Worm (Caenorhabditis elegans): Measurements from ENCODE around the gene nhr-44.

Gene nhr-44

DNA sequence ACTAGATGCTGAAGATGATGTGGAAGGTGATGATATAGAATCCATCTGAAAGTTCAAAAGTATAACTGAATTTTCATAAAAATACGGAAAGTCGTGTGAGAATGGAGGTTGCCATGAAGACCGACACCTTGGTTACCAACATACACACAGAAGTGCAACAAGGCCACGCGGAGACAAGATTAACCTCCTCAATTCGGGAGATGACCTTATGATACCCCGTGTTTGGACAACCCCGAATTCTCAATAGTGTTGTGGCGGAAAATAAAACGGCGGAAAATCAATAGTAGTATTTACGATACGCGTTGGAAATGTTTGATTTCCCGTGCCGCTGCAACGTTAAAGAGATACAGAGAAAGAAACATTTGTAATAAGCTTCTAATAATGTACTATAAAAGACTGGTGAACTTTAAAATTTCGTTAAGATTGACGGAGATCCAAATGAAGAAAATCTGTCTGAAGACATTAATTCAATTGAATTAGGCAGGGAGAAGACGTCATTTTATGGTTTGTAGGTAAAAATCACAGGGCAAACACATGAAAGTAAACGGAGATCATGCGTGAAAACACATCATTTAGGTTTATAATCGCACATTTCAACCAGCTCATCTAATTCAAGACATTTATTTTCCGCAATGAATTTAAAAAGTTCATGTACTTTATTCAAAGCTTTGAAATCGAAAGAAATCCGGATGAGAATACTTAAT, at the start of gene nhr-44:
Gene nhr-44, minus strand, starts transcription at position 51 of the 704 bp plus-strand sequence.
- TF ChIP-seq ama-1 (optimal IDR thresholded peaks at IDR 0.05) (no peak), ceh-36 (tag; optimal IDR thresholded peaks at IDR 0.05) (no peak), B0310.2 (tag; optimal IDR thresholded peaks at IDR 0.05) (no peak), tbx-37 (GFP tag; conservative IDR thresholded peaks at IDR 0.05) (no peak), ets-7 (tag; optimal IDR thresholded peaks at IDR 0.05) (no peak), F13C5.2 (tag; optimal IDR thresholded peaks at IDR 0.05) (no peak), tbx-11 (GFP tag; IDR thresholded peaks at IDR 0.05) (no peak), scrt-1 (GFP tag; IDR thresholded peaks at IDR 0.05) (no peak), aly-1 (tag; optimal IDR thresholded peaks at IDR 0.05) (no peak), sea-1 (GFP tag; conservative IDR thresholded peaks at IDR 0.05) (no peak), hmg-4 (GFP tag; optimal IDR thresholded peaks at IDR 0.05) (no peak), hnd-1 (tag; optimal IDR thresholded peaks at IDR 0.05) (no peak), hmbx-1 (tag; optimal IDR thresholded peaks at IDR 0.05) (no peak), pes-1 (GFP tag; IDR thresholded peaks at IDR 0.05) (no peak), tra-4 (tag; optimal IDR thresholded peaks at IDR 0.05) (no peak), ceh-13 (GFP tag; optimal IDR thresholded peaks at IDR 0.05) (no peak), flt-1 (GFP tag; IDR thresholded peaks at IDR 0.05) (no peak)

DNA sequence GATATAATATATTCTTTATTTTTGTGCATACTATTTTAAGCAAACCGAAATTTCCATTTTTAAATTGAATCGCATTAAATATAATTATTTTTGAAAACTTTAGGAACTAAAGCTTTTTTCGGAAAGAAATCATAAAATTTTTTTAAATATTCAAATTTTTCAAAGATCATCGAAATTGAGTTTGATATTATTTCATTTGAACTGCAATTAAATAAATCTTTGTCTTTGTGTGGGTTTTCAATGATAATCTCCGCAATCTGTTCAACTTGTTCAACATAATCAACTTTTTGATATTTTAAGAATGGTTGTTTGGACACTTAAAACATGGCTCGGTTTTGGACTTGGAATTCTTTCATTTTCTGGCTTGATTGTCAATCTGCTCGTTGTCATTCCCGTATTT, 45.3 kb upstream of the nhr-44 start, which contains the start of gene srx-2:
Gene srx-2, plus strand, starts transcription at position 301 of the 400 bp plus-strand sequence.
- TF ChIP-seq F13C5.2 (tag; optimal IDR thresholded peaks at IDR 0.05) (no peak), ets-7 (tag; optimal IDR thresholded peaks at IDR 0.05) (no peak), hmbx-1 (tag; optimal IDR thresholded peaks at IDR 0.05) (no peak), tbx-11 (GFP tag; IDR thresholded peaks at IDR 0.05) (no peak), B0310.2 (tag; optimal IDR thresholded peaks at IDR 0.05) (no peak), tbx-37 (GFP tag; conservative IDR thresholded peaks at IDR 0.05) (no peak), hnd-1 (tag; optimal IDR thresholded peaks at IDR 0.05) (no peak), pes-1 (GFP tag; IDR thresholded peaks at IDR 0.05) (no peak), ama-1 (optimal IDR thresholded peaks at IDR 0.05) (no peak), aly-1 (tag; optimal IDR thresholded peaks at IDR 0.05) (no peak)

DNA sequence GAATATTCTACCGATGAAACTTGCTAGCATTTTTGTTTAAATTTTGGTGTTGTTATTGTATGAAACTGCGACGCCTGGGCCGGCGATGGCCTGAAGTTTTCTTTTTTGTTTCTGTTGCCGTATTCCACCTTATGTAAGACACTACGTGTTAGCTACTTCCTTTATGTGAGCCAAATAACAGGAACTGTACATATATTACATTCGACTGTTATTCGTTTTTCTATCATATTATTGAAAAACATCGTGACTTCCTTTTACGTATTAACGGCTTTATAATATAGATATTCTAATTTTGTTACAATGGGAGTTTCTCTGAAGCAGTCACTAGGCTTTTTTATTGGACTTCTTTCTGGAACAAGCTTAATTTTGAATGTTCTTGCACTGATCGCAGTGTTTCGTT, 41.3 kb upstream of the nhr-44 start, which contains the start of gene srx-3:
Gene srx-3, plus strand, starts transcription at position 301 of the 400 bp plus-strand sequence.
- TF ChIP-seq tbx-37 (GFP tag; conservative IDR thresholded peaks at IDR 0.05), result no peak
- no peak for TF ChIP-seq scrt-1 (GFP tag; IDR thresholded peaks at IDR 0.05)
- TF ChIP-seq B0310.2 (tag; optimal IDR thresholded peaks at IDR 0.05), result no peak
- TF ChIP-seq sea-1 (GFP tag; conservative IDR thresholded peaks at IDR 0.05), result no peak
- no peak for TF ChIP-seq hnd-1 (tag; optimal IDR thresholded peaks at IDR 0.05)
- TF ChIP-seq aly-1 (tag; optimal IDR thresholded peaks at IDR 0.05), result no peak
- no peak for TF ChIP-seq hmbx-1 (tag; optimal IDR thresholded peaks at IDR 0.05)
- TF ChIP-seq pes-1 (GFP tag; IDR thresholded peaks at IDR 0.05), result no peak
- no peak for TF ChIP-seq tbx-11 (GFP tag; IDR thresholded peaks at IDR 0.05)
- TF ChIP-seq ama-1 (optimal IDR thresholded peaks at IDR 0.05), result no peak
- no peak for TF ChIP-seq ets-7 (tag; optimal IDR thresholded peaks at IDR 0.05)
- no peak for TF ChIP-seq tra-4 (tag; optimal IDR thresholded peaks at IDR 0.05)
- no peak for TF ChIP-seq ceh-13 (GFP tag; optimal IDR thresholded peaks at IDR 0.05)
- no peak for TF ChIP-seq hmg-4 (GFP tag; optimal IDR thresholded peaks at IDR 0.05)
- TF ChIP-seq F13C5.2 (tag; optimal IDR thresholded peaks at IDR 0.05), result no peak
- TF ChIP-seq ceh-36 (tag; optimal IDR thresholded peaks at IDR 0.05), result no peak
- TF ChIP-seq flt-1 (GFP tag; IDR thresholded peaks at IDR 0.05), result no peak

DNA sequence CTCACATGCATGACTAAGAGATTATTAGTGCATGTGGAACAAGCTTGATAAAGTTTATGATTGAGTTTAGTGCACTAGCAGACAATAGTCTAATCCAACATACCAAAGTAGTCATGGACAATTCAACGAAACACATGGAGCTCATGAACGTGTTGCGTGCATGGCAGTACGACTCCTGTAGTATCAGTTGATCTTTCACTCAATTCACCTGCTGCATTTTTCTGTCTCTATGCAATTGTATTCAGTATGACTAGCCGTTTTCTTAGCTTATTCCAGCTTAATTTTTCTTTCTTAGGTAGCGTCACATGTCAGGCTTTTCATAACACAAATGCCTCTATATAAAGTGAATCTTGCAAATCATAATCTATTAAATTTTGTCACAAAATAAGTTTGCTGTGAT, 39.4 kb upstream of the nhr-44 start, which contains the start of gene srx-1:
Gene srx-1, plus strand, starts transcription at position 382 of the 400 bp plus-strand sequence.
- no peak for TF ChIP-seq tbx-11 (GFP tag; IDR thresholded peaks at IDR 0.05)
- no peak for TF ChIP-seq aly-1 (tag; optimal IDR thresholded peaks at IDR 0.05)
- TF ChIP-seq tra-4 (tag; optimal IDR thresholded peaks at IDR 0.05), result no peak
- TF ChIP-seq hmg-4 (GFP tag; optimal IDR thresholded peaks at IDR 0.05), result no peak

DNA sequence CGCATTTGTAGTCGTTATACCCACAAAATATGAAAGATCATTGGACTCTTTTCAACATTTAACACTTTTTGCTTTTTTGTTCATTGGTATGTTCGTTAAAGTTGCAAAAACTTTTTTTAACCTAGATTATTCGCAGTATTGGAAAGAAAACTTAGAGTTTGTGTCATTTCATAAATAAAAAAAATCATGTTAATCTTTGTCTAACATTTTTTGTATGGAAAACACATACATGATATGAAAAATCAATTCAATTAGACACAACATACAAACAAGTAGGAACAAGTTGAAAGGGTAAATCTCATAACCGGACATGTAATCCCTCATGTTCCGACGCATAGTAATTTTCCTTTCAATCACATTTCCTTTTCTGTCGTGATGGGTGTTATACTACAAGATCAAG, 37.3 kb upstream of the nhr-44 start, which contains the start of gene F59E11.2:
Gene F59E11.2, plus strand, starts transcription at position 301 of the 400 bp plus-strand sequence.
- TF ChIP-seq sea-1 (GFP tag; conservative IDR thresholded peaks at IDR 0.05) (no peak), ceh-13 (GFP tag; optimal IDR thresholded peaks at IDR 0.05) (no peak), B0310.2 (tag; optimal IDR thresholded peaks at IDR 0.05) (no peak), tbx-37 (GFP tag; conservative IDR thresholded peaks at IDR 0.05) (no peak), hmbx-1 (tag; optimal IDR thresholded peaks at IDR 0.05) (no peak), aly-1 (tag; optimal IDR thresholded peaks at IDR 0.05) (no peak), tbx-11 (GFP tag; IDR thresholded peaks at IDR 0.05) (no peak), flt-1 (GFP tag; IDR thresholded peaks at IDR 0.05) (no peak), pes-1 (GFP tag; IDR thresholded peaks at IDR 0.05) (no peak), tra-4 (tag; optimal IDR thresholded peaks at IDR 0.05) (no peak), scrt-1 (GFP tag; IDR thresholded peaks at IDR 0.05) (no peak), ceh-36 (tag; optimal IDR thresholded peaks at IDR 0.05) (no peak), ets-7 (tag; optimal IDR thresholded peaks at IDR 0.05) (no peak), hmg-4 (GFP tag; optimal IDR thresholded peaks at IDR 0.05) (no peak), ama-1 (optimal IDR thresholded peaks at IDR 0.05) (no peak), F13C5.2 (tag; optimal IDR thresholded peaks at IDR 0.05) (no peak), hnd-1 (tag; optimal IDR thresholded peaks at IDR 0.05) (no peak)

DNA sequence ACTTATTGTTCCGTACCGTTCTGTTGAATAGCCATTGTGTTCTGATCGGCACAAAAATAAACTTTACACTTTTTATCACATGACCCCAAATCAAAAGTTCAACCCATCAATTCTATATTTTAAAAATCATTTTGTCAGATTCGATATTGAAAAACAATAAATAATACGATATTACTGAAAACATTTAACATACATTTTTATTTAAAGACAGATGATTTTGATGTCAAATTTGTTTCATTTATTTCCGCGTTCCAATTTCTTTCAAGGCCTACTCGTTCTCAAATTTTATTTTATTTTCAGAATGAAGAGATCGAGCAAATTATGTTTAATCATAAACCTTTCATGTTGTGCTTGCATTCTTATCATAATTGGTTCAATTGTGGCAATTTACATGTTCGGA, 30.9 kb upstream of the nhr-44 start, which contains the start of gene F59E11.5:
Gene F59E11.5, plus strand, starts transcription at position 301 of the 400 bp plus-strand sequence.
- TF ChIP-seq ceh-36 (tag; optimal IDR thresholded peaks at IDR 0.05), result no peak
- no peak for TF ChIP-seq tra-4 (tag; optimal IDR thresholded peaks at IDR 0.05)
- no peak for TF ChIP-seq hmbx-1 (tag; optimal IDR thresholded peaks at IDR 0.05)
- no peak for TF ChIP-seq F13C5.2 (tag; optimal IDR thresholded peaks at IDR 0.05)
- TF ChIP-seq tbx-11 (GFP tag; IDR thresholded peaks at IDR 0.05), result no peak
- TF ChIP-seq flt-1 (GFP tag; IDR thresholded peaks at IDR 0.05), result no peak
- no peak for TF ChIP-seq aly-1 (tag; optimal IDR thresholded peaks at IDR 0.05)
- no peak for TF ChIP-seq ama-1 (optimal IDR thresholded peaks at IDR 0.05)
- no peak for TF ChIP-seq sea-1 (GFP tag; conservative IDR thresholded peaks at IDR 0.05)

DNA sequence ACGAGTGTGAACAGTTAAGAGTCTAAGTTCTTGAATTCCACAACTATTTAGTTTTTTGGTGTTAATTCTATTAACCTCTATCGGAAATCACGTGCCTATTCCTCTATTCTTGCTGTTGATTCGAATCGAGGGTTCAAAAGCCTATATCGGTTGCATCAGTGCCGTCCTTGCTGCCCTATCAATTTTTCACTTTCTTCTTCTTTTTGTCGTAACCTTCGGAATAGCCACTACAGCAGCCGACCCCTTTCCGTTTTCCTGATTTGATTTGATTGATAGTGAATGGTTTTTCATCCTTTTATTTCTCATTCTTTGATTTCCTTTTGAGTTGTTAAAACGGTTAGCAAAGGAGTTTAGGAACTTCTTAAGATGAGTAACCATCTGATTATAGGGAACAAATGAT, 30.4 kb upstream of the nhr-44 start:
- TF ChIP-seq ama-1 (optimal IDR thresholded peaks at IDR 0.05) (no peak), pes-1 (GFP tag; IDR thresholded peaks at IDR 0.05) (no peak), ets-7 (tag; optimal IDR thresholded peaks at IDR 0.05) (no peak), hmbx-1 (tag; optimal IDR thresholded peaks at IDR 0.05) (no peak), sea-1 (GFP tag; conservative IDR thresholded peaks at IDR 0.05) (no peak), hmg-4 (GFP tag; optimal IDR thresholded peaks at IDR 0.05) (no peak), tbx-37 (GFP tag; conservative IDR thresholded peaks at IDR 0.05) (no peak), flt-1 (GFP tag; IDR thresholded peaks at IDR 0.05) (no peak), hnd-1 (tag; optimal IDR thresholded peaks at IDR 0.05) (no peak), ceh-13 (GFP tag; optimal IDR thresholded peaks at IDR 0.05) (no peak), ceh-36 (tag; optimal IDR thresholded peaks at IDR 0.05) (no peak), tbx-11 (GFP tag; IDR thresholded peaks at IDR 0.05) (no peak), aly-1 (tag; optimal IDR thresholded peaks at IDR 0.05) (no peak), F13C5.2 (tag; optimal IDR thresholded peaks at IDR 0.05) (no peak), tra-4 (tag; optimal IDR thresholded peaks at IDR 0.05) (no peak), B0310.2 (tag; optimal IDR thresholded peaks at IDR 0.05) (no peak), scrt-1 (GFP tag; IDR thresholded peaks at IDR 0.05) (no peak)
